Fruit fly (Drosophila melanogaster) whole organism, prepupa: ENCODE results near the gene Cyp309a2.

Experiments
- CG10631 ChIP-seq: fragments of 200-800 bp; sonication (Bioruptor generic); optimal IDR thresholded peaks from 2 replicates; lab custom pipeline; 2016; ENCODE audit warnings: missing biosample characterization, missing genetic modification characterization
- CG10669 ChIP-seq: fragments of 200-800 bp; sonication (Bioruptor generic); optimal IDR thresholded peaks from 3 replicates; lab custom pipeline; 2018; ENCODE audit warnings: missing biosample characterization, mild to moderate bottlenecking, missing genetic modification characterization, moderate library complexity
- CG11294 ChIP-seq: fragments of 200-800 bp; sonication (Bioruptor generic); IDR thresholded peaks from 2 replicates; pipeline ENCODE4 v1.3.6; 2022; ENCODE audit warnings: missing biosample characterization, missing genetic modification characterization
- CG11762 ChIP-seq: fragments of 200-800 bp; sonication (Bioruptor generic); optimal IDR thresholded peaks from 3 replicates; lab custom pipeline; 2016; ENCODE audit warnings: missing biosample characterization, missing genetic modification characterization; ENCODE audit not compliant: insufficient read depth
- CG15336 ChIP-seq: fragments of 200-800 bp; sonication (Bioruptor generic); IDR thresholded peaks from 2 replicates; pipeline ENCODE4 v1.3.6; 2022; ENCODE audit warnings: missing biosample characterization, missing genetic modification characterization
- CG16779 ChIP-seq: fragments of 200-800 bp; sonication (Bioruptor generic); optimal IDR thresholded peaks from 3 replicates; lab custom pipeline; 2017; ENCODE audit warnings: missing biosample characterization, mild to moderate bottlenecking, missing genetic modification characterization
- CG3032 ChIP-seq: fragments of 200-800 bp; optimal IDR thresholded peaks from 2 replicates; lab custom pipeline; 2019; ENCODE audit warnings: missing biosample characterization, mild to moderate bottlenecking, missing genetic modification characterization, moderate library complexity
- CG31627 ChIP-seq: fragments of 200-800 bp; sonication (Bioruptor generic); optimal IDR thresholded peaks from 3 replicates; lab custom pipeline; 2016; ENCODE audit warnings: missing biosample characterization, missing genetic modification characterization
- CG4318 ChIP-seq: fragments of 200-800 bp; sonication (Bioruptor generic); optimal IDR thresholded peaks from 3 replicates; lab custom pipeline; 2017; ENCODE audit warnings: missing biosample characterization, mild to moderate bottlenecking, missing genetic modification characterization
- CG6163 ChIP-seq: fragments of 200-800 bp; sonication (Bioruptor generic); IDR thresholded peaks from 3 replicates; pipeline ENCODE4 v1.3.6; 2022; ENCODE audit warnings: missing biosample characterization, missing genetic modification characterization
- CG6276 ChIP-seq: fragments of 200-800 bp; sonication (Bioruptor generic); optimal IDR thresholded peaks from 2 replicates; lab custom pipeline; 2017; ENCODE audit warnings: missing biosample characterization, mild to moderate bottlenecking, missing genetic modification characterization
- CG6808 ChIP-seq: fragments of 200-800 bp; sonication (Bioruptor generic); optimal IDR thresholded peaks from 3 replicates; lab custom pipeline; 2017; ENCODE audit warnings: missing biosample characterization, missing genetic modification characterization, mild to moderate bottlenecking, moderate library complexity, missing genetic modification reagents
- CG7368 ChIP-seq: fragments of 200-800 bp; sonication (Bioruptor generic); optimal IDR thresholded peaks from 3 replicates; lab custom pipeline; 2016; ENCODE audit warnings: missing biosample characterization, missing genetic modification characterization
- CG8319 ChIP-seq: fragments of 200-800 bp; sonication (Bioruptor generic); optimal IDR thresholded peaks from 3 replicates; lab custom pipeline; 2016; ENCODE audit warnings: missing biosample characterization, missing genetic modification characterization
- CG9139 ChIP-seq: fragments of 200-800 bp; sonication (Bioruptor generic); optimal IDR thresholded peaks from 3 replicates; lab custom pipeline; 2017; ENCODE audit warnings: missing biosample characterization, mild to moderate bottlenecking, missing genetic modification characterization
- Eip75B ChIP-seq: fragments of 200-800 bp; sonication (Bioruptor generic); optimal IDR thresholded peaks from 3 replicates; lab custom pipeline; 2016; ENCODE audit warnings: missing biosample characterization, missing genetic modification characterization
- Eip78C ChIP-seq: fragments of 200-800 bp; sonication (Bioruptor generic); peaks from one replicate; lab custom pipeline; 2016; ENCODE audit warnings: missing biosample characterization, missing genetic modification characterization
- Eip93F ChIP-seq: fragments of 200-800 bp; sonication (Bioruptor generic); optimal IDR thresholded peaks from 2 replicates; lab custom pipeline; 2016; ENCODE audit warnings: missing biosample characterization, mild to moderate bottlenecking, missing genetic modification characterization
- Ets21C ChIP-seq: fragments of 200-800 bp; sonication (Bioruptor generic); optimal IDR thresholded peaks from 3 replicates; lab custom pipeline; 2016; ENCODE audit warnings: missing biosample characterization, missing genetic modification characterization
- Ets96B ChIP-seq: fragments of 200-800 bp; optimal IDR thresholded peaks from 2 replicates; lab custom pipeline; 2019; ENCODE audit warnings: missing biosample characterization, mild to moderate bottlenecking, missing genetic modification characterization, moderate library complexity
- Gug ChIP-seq: fragments of 200-800 bp; sonication (Bioruptor generic); IDR thresholded peaks from 2 replicates; pipeline ENCODE4 v1.3.6; 2022; ENCODE audit warnings: missing biosample characterization, missing genetic modification characterization
- Hr38 ChIP-seq: sonication (Bioruptor generic); optimal IDR thresholded peaks from 2 replicates; lab custom pipeline; 2016; ENCODE audit warnings: missing biosample characterization, missing genetic modification characterization
- Hr39 ChIP-seq: fragments of 200-800 bp; sonication (Bioruptor generic); optimal IDR thresholded peaks from 2 replicates; lab custom pipeline; 2016; ENCODE audit warnings: missing biosample characterization, missing genetic modification characterization
- Hr4 ChIP-seq: fragments of 200-800 bp; sonication (Bioruptor generic); optimal IDR thresholded peaks from 3 replicates; lab custom pipeline; 2016; ENCODE audit warnings: missing biosample characterization, missing genetic modification characterization
- Met ChIP-seq: fragments of 200-800 bp; sonication (Bioruptor generic); optimal IDR thresholded peaks from 3 replicates; lab custom pipeline; 2016; ENCODE audit warnings: missing biosample characterization, missing genetic modification characterization
- OdsH ChIP-seq: fragments of 200-800 bp; sonication (Bioruptor generic); optimal IDR thresholded peaks from 3 replicates; lab custom pipeline; 2016; ENCODE audit warnings: missing biosample characterization, missing genetic modification characterization
- Sox102F ChIP-seq: fragments of 200-800 bp; sonication (Bioruptor generic); optimal IDR thresholded peaks from 2 replicates; lab custom pipeline; 2016; ENCODE audit warnings: missing biosample characterization, mild to moderate bottlenecking, missing genetic modification characterization
- Sox14 ChIP-seq: fragments of 200-800 bp; sonication (Bioruptor generic); optimal IDR thresholded peaks from 3 replicates; lab custom pipeline; 2016; ENCODE audit warnings: missing biosample characterization, missing genetic modification characterization
- eg ChIP-seq: fragments of 200-800 bp; sonication (Bioruptor generic); IDR thresholded peaks from 3 replicates; pipeline ENCODE4 v1.3.6; 2022; ENCODE audit warnings: missing biosample characterization, missing genetic modification characterization
- esn ChIP-seq: fragments of 200-800 bp; sonication (Bioruptor generic); optimal IDR thresholded peaks from 2 replicates; lab custom pipeline; 2016; ENCODE audit warnings: missing biosample characterization, mild to moderate bottlenecking, missing genetic modification characterization, moderate library complexity
- fd59A ChIP-seq: fragments of 200-800 bp; sonication (Bioruptor generic); optimal IDR thresholded peaks from 2 replicates; lab custom pipeline; 2017; ENCODE audit warnings: missing biosample characterization, mild to moderate bottlenecking, missing genetic modification characterization, missing genetic modification reagents
- fd85E ChIP-seq: fragments of 200-800 bp; sonication (Bioruptor generic); optimal IDR thresholded peaks from 3 replicates; lab custom pipeline; 2016; ENCODE audit warnings: missing biosample characterization, missing genetic modification characterization
- fkh ChIP-seq: fragments of 200-800 bp; sonication (Bioruptor generic); optimal IDR thresholded peaks from 3 replicates; lab custom pipeline; 2017; ENCODE audit warnings: missing biosample characterization, mild to moderate bottlenecking, missing genetic modification characterization, moderate library complexity
- net ChIP-seq: fragments of 200-800 bp; sonication (Bioruptor generic); optimal IDR thresholded peaks from 3 replicates; lab custom pipeline; 2016; ENCODE audit warnings: missing biosample characterization, missing genetic modification characterization
- pdm3 ChIP-seq: fragments of 200-800 bp; sonication (Bioruptor generic); optimal IDR thresholded peaks from 3 replicates; lab custom pipeline; 2016; ENCODE audit warnings: missing biosample characterization, missing genetic modification characterization
- spab ChIP-seq: fragments of 200-800 bp; sonication (Bioruptor generic); optimal IDR thresholded peaks from 2 replicates; lab custom pipeline; 2017; ENCODE audit warnings: missing biosample characterization, mild to moderate bottlenecking, missing genetic modification characterization, missing genetic modification reagents
- ss ChIP-seq, 2 experiments: fragments of 200-800 bp; sonication (Bioruptor generic); optimal IDR thresholded peaks; 2 replicates in 1 of 2; 3 replicates in 1 of 2; lab custom pipeline; 2017 to 2018; ENCODE audit warnings: mild to moderate bottlenecking in 2 of 2, missing biosample characterization in 2 of 2, missing genetic modification characterization in 2 of 2, moderate library complexity in 1 of 2
- svp ChIP-seq: fragments of 200-800 bp; sonication (Bioruptor generic); peaks from one replicate; lab custom pipeline; 2016; ENCODE audit warnings: missing biosample characterization, missing genetic modification characterization
- vri ChIP-seq: fragments of 200-800 bp; sonication (Bioruptor generic); optimal IDR thresholded peaks from 3 replicates; lab custom pipeline; 2016; ENCODE audit warnings: missing biosample characterization, mild to moderate bottlenecking, missing genetic modification characterization

Gene Cyp309a2

dm6 chr2L:2576565-2577360 lies 3.9 kb upstream of the Cyp309a2 start, which contains the start of gene insv:
Gene insv, minus strand, starts transcription at chr2L:2576997.
- TF ChIP-seq CG16779 = no peak
- no peak for TF ChIP-seq CG9139 (GFP tag; lab: Kevin White, UChicago)
- peak; percentile 4 for TF ChIP-seq Sox14
- TF ChIP-seq Hr39 (GFP tag; lab: Kevin White, UChicago) = peak; percentile 17
- no peak for TF ChIP-seq CG4318 (GFP tag; lab: Kevin White, UChicago)
- TF ChIP-seq vri (GFP tag; lab: Kevin White, UChicago) = no peak
- peak; percentile 20 for TF ChIP-seq esn (GFP tag; lab: Kevin White, UChicago)
- TF ChIP-seq CG10669 (GFP tag; lab: Kevin White, UChicago) = no peak

- peak; percentile 8 for TF ChIP-seq CG8319 (GFP tag; lab: Kevin White, UChicago)
- no peak for TF ChIP-seq Ets96B (tag; lab: Kevin White, UChicago)
- TF ChIP-seq Hr38 (GFP tag; lab: Kevin White, UChicago) = no peak
- no peak for TF ChIP-seq Eip93F (GFP tag; lab: Kevin White, UChicago)
- TF ChIP-seq, all 60 proteins: peak for 1
These were observed 2.0 kb upstream of the Cyp309a2 start, which contains the start of the genes Rad1 and Sws1 for dm6 chr2L:2574717-2575273. Gene Rad1, minus strand, starts transcription at chr2L:2575052. Gene Sws1, minus strand, starts transcription at chr2L:2575052.

- TF ChIP-seq Hr38 (GFP tag; lab: Kevin White, UChicago) (no peak), OdsH (GFP tag; lab: Kevin White, UChicago) (no peak), net (GFP tag; lab: Kevin White, UChicago) (no peak), CG6808 (GFP tag; lab: Kevin White, UChicago) (no peak), CG11294 (GFP tag; lab: Robert Waterston, UW) (no peak), vri (GFP tag; lab: Kevin White, UChicago) (peak; percentile 25), CG4318 (GFP tag; lab: Kevin White, UChicago) (no peak), Ets96B (tag; lab: Kevin White, UChicago) (no peak), fd85E (GFP tag; lab: Kevin White, UChicago) (no peak), svp (GFP tag; lab: Kevin White, UChicago) (peak; percentile 74), CG9139 (GFP tag; lab: Kevin White, UChicago) (no peak), Hr4 (GFP tag; lab: Kevin White, UChicago) (no peak)
- TF ChIP-seq, all 60 proteins: peak for 2
These were observed 8.1 kb downstream of the Cyp309a2 start, which contains the start of gene Cyp309a1 for dm6 chr2L:2564758-2565157. Gene Cyp309a1, minus strand, starts transcription at chr2L:2564830.

- TF ChIP-seq net (GFP tag; lab: Kevin White, UChicago) = no peak
- TF ChIP-seq, all 60 proteins: peak for 0
These were observed 20.1 kb downstream of the Cyp309a2 start, which contains the start of gene CG3515 for dm6 chr2L:2552725-2553124. Gene CG3515, minus strand, starts transcription at chr2L:2552825.

dm6 chr2L:2542491-2542890 lies 30.3 kb downstream of the Cyp309a2 start:
- TF ChIP-seq Sox102F (GFP tag; lab: Kevin White, UChicago) = no peak
- no peak for TF ChIP-seq CG3032 (tag; lab: Kevin White, UChicago)
- no peak for TF ChIP-seq fd85E (GFP tag; lab: Kevin White, UChicago)
- no peak for TF ChIP-seq Eip93F (GFP tag; lab: Kevin White, UChicago)
- TF ChIP-seq Eip78C = peak; percentile 23
- TF ChIP-seq CG6808 (GFP tag; lab: Kevin White, UChicago) = no peak
- no peak for TF ChIP-seq CG7368 (GFP tag; lab: Kevin White, UChicago)
- no peak for TF ChIP-seq Met
- TF ChIP-seq CG10631 (GFP tag; lab: Kevin White, UChicago) = no peak
- no peak for TF ChIP-seq spab (GFP tag; lab: Kevin White, UChicago)
- TF ChIP-seq Gug (GFP tag; lab: Robert Waterston, UW) = 0 out of 2 replicates have a peak, but pooled peaks have one; percentile 21
- no peak for TF ChIP-seq CG4318 (GFP tag; lab: Kevin White, UChicago)
- TF ChIP-seq CG11762 (GFP tag; lab: Kevin White, UChicago) = no peak
- TF ChIP-seq CG6276 (GFP tag; lab: Kevin White, UChicago) = no peak
- 0 out of 2 replicates have a peak, but pooled peaks have one; percentile 17 for TF ChIP-seq CG15336
- TF ChIP-seq Ets21C (GFP tag; lab: Kevin White, UChicago) = no peak
- TF ChIP-seq pdm3 (GFP tag; lab: Kevin White, UChicago) = no peak
- no peak for TF ChIP-seq ss (GFP tag; optimal IDR thresholded peaks at IDR 0.05; lab: Kevin White, UChicago)
- TF ChIP-seq fkh (GFP tag; lab: Kevin White, UChicago) = no peak
- TF ChIP-seq CG6163 (GFP tag; lab: Robert Waterston, UW) = no peak
- no peak for TF ChIP-seq fd59A (GFP tag; lab: Kevin White, UChicago)
- no peak for TF ChIP-seq CG31627 (GFP tag; lab: Kevin White, UChicago)
- TF ChIP-seq Eip75B (GFP tag; lab: Kevin White, UChicago) = no peak
- TF ChIP-seq CG9139 (GFP tag; lab: Kevin White, UChicago) = no peak
- TF ChIP-seq eg (GFP tag; lab: Robert Waterston, UW) = 0 out of 3 replicates have a peak, but pooled peaks have one; percentile 27
- TF ChIP-seq CG11294 (GFP tag; lab: Robert Waterston, UW) = no peak
